Fruit fly (Drosophila melanogaster): ENCODE data around the gene Vps24.

Vps24 gene

dm6 chr3R:4319507-4320138, 8.9 kb upstream of the Vps24 start, which contains the start of gene CG9795 (continued):
- peak; percentile 21 for TF ChIP-seq Ets96B (tag; optimal IDR thresholded peaks at IDR 0.05)
- no peak for TF ChIP-seq Sox15 (GFP tag; optimal IDR thresholded peaks at IDR 0.05)
- TF ChIP-seq esn (GFP tag; optimal IDR thresholded peaks at IDR 0.05), result peak; percentile 49
- peak; percentile 55 for TF ChIP-seq Sox14 (GFP tag; optimal IDR thresholded peaks at IDR 0.05)
- TF ChIP-seq Lpt (GFP tag; optimal IDR thresholded peaks at IDR 0.05), result no peak
- TF ChIP-seq CG6163 (GFP tag; IDR thresholded peaks at IDR 0.05), result no peak
- no peak for TF ChIP-seq vri (GFP tag; optimal IDR thresholded peaks at IDR 0.05)
- TF ChIP-seq Eip78C (GFP tag), result peak; percentile 86
- TF ChIP-seq CG10631 (GFP tag; optimal IDR thresholded peaks at IDR 0.05), result no peak
- TF ChIP-seq Gug (GFP tag; IDR thresholded peaks at IDR 0.05), result no peak
- TF ChIP-seq CG10669 (GFP tag; optimal IDR thresholded peaks at IDR 0.05), result no peak
- TF ChIP-seq svp (GFP tag), result no peak
- peak; percentile 33 for TF ChIP-seq achi (GFP tag; optimal IDR thresholded peaks at IDR 0.05)
- peak; percentile 30 for TF ChIP-seq acj6 (GFP tag; optimal IDR thresholded peaks at IDR 0.05)
- TF ChIP-seq CG6854 (GFP tag; optimal IDR thresholded peaks at IDR 0.05), result peak; percentile 57

dm6 chr3R:4318999-4319398, 8.3 kb upstream of the Vps24 start, which contains the start of gene Syt14:
Gene Syt14, minus strand, starts transcription at chr3R:4319069.
- no peak for TF ChIP-seq Gug (GFP tag; IDR thresholded peaks at IDR 0.05)
- no peak for TF ChIP-seq Eip75B (GFP tag; optimal IDR thresholded peaks at IDR 0.05)
- TF ChIP-seq CG6792 (GFP tag; optimal IDR thresholded peaks at IDR 0.05), result no peak
- TF ChIP-seq acj6 (GFP tag; optimal IDR thresholded peaks at IDR 0.05), result no peak
- no peak for TF ChIP-seq Lpt (GFP tag; optimal IDR thresholded peaks at IDR 0.05)

dm6 chr3R:4318589-4318988, 7.8 kb upstream of the Vps24 start:
- TF ChIP-seq CG9139 (GFP tag; optimal IDR thresholded peaks at IDR 0.05), result no peak
- no peak for TF ChIP-seq Sox14 (GFP tag; optimal IDR thresholded peaks at IDR 0.05)
- no peak for TF ChIP-seq Eip93F (GFP tag; optimal IDR thresholded peaks at IDR 0.05)
- TF ChIP-seq CG31627 (GFP tag; optimal IDR thresholded peaks at IDR 0.05), result no peak
- TF ChIP-seq Eip78C (GFP tag), result no peak
- no peak for TF ChIP-seq fd59A (GFP tag; optimal IDR thresholded peaks at IDR 0.05)
- no peak for TF ChIP-seq fd85E (GFP tag; optimal IDR thresholded peaks at IDR 0.05)
- TF ChIP-seq CG3919 (GFP tag; optimal IDR thresholded peaks at IDR 0.05), result no peak
- no peak for TF ChIP-seq CG11902 (GFP tag; optimal IDR thresholded peaks at IDR 0.05)
- TF ChIP-seq ss (GFP tag; optimal IDR thresholded peaks at IDR 0.05), result no peak
- TF ChIP-seq Ets21C (GFP tag; optimal IDR thresholded peaks at IDR 0.05), result no peak

dm6 chr3R:4311067-4311723, 448 bp upstream of the Vps24 start, which contains the start of gene Suv3:
Gene Suv3, plus strand, starts transcription at chr3R:4311555.
- TF ChIP-seq Ets96B (tag; optimal IDR thresholded peaks at IDR 0.05) (peak; percentile 28), Sox102F (GFP tag; optimal IDR thresholded peaks at IDR 0.05) (no peak), CG6163 (GFP tag; IDR thresholded peaks at IDR 0.05) (no peak), Gug (GFP tag; IDR thresholded peaks at IDR 0.05) (no peak), CG8632 (GFP tag; optimal IDR thresholded peaks at IDR 0.05) (peak; percentile 17), CG6854 (GFP tag; optimal IDR thresholded peaks at IDR 0.05) (no peak), CG32006 (GFP tag; optimal IDR thresholded peaks at IDR 0.05) (no peak), fd59A (GFP tag; optimal IDR thresholded peaks at IDR 0.05) (no peak), Eip75B (GFP tag; optimal IDR thresholded peaks at IDR 0.05) (no peak), CG6276 (GFP tag; optimal IDR thresholded peaks at IDR 0.05) (no peak), net (GFP tag; optimal IDR thresholded peaks at IDR 0.05) (no peak), CG3919 (GFP tag; optimal IDR thresholded peaks at IDR 0.05) (no peak), spab (GFP tag; optimal IDR thresholded peaks at IDR 0.05) (no peak), Blimp-1 (GFP tag; optimal IDR thresholded peaks at IDR 0.05) (no peak), Lpt (GFP tag; optimal IDR thresholded peaks at IDR 0.05) (no peak), dac (GFP tag; optimal IDR thresholded peaks at IDR 0.05) (no peak), CG1621 (tag; optimal IDR thresholded peaks at IDR 0.05) (no peak), fd85E (GFP tag; optimal IDR thresholded peaks at IDR 0.05) (no peak), achi (GFP tag; optimal IDR thresholded peaks at IDR 0.05) (peak; percentile 46), CG3032 (tag; optimal IDR thresholded peaks at IDR 0.05) (peak; percentile 61), CG9139 (GFP tag; optimal IDR thresholded peaks at IDR 0.05) (no peak), vri (GFP tag; optimal IDR thresholded peaks at IDR 0.05) (peak; percentile 83), cyc (GFP tag; optimal IDR thresholded peaks at IDR 0.05) (no peak), CG7368 (GFP tag; optimal IDR thresholded peaks at IDR 0.05) (no peak), pdm3 (GFP tag; optimal IDR thresholded peaks at IDR 0.05) (no peak), Ets21C (GFP tag; optimal IDR thresholded peaks at IDR 0.05) (no peak), CG8319 (GFP tag; optimal IDR thresholded peaks at IDR 0.05) (no peak), Eip93F (GFP tag; optimal IDR thresholded peaks at IDR 0.05) (no peak), Sox15 (GFP tag; optimal IDR thresholded peaks at IDR 0.05) (no peak), eg (GFP tag; IDR thresholded peaks at IDR 0.05) (no peak; the same call in 2 of the 3 replicates), Hr39 (GFP tag; optimal IDR thresholded peaks at IDR 0.05) (peak; percentile 5)

All from whole organism, prepupa.